Worm (Caenorhabditis elegans): ENCODE results near the gene F09E5.11.

- TF ChIP-seq lsy-2 (tag; optimal IDR thresholded peaks at IDR 0.05) (no peak), zag-1 (tag; optimal IDR thresholded peaks at IDR 0.05) (no peak), nhr-19 (GFP tag; conservative IDR thresholded peaks at IDR 0.05) (no peak), hlh-4 (tag; optimal IDR thresholded peaks at IDR 0.05) (no peak)
These were observed 18.4 kb downstream of the F09E5.11 start for ce11 chrII:5339547-5339946.
